Worm (Caenorhabditis elegans): ENCODE data around the gene B0416.2.

The B0416.2 gene

DNA sequence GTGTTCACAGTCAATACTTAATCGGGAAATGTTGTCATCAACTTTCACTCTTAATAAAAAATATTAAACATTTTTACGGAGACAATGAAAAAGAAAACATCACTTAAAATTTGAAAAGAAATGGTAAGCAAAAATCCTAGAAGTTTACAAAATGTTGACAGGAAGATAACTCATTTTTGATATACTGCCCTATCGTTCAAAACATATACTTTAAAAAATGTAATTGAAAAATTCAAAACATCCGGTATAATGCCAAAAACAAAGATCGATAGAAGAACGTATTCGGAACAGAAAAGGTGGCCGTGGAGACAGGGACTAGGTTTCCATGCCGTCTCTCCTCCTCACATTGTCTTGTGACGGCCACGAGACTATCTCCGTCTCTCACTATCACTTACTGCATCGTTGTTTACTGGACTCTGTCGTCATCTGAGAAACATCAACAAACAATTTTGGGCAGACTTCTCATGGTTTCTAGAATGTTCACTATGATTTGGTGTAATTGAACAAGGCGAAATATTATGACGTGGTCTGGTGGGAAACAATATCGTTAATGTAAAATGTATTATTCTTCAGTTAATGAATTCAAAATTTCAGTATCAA, 48.5 kb downstream of the B0416.2 start, which contains the start of gene oga-1:
Gene oga-1 (minus strand): TSS at position 51 of the 600 bp plus-strand sequence.
- TF ChIP-seq ref-1 (GFP tag; conservative IDR thresholded peaks at IDR 0.05) (no peak), cog-1 (tag; optimal IDR thresholded peaks at IDR 0.05) (peak; percentile 57), med-1 (GFP tag; optimal IDR thresholded peaks at IDR 0.05; ENCODE audit: insufficient read depth) (no peak)

Measured in whole organism, midembryonic.